Worm (Caenorhabditis elegans) whole organism, L4 larva: ENCODE measurements around the gene spsb-2.

Experiments used
- F37D6.2 ChIP-seq: sonication (generic microtip); optimal IDR thresholded peaks from 2 replicates; lab custom pipeline; 2016; ENCODE audit warnings: mild to moderate bottlenecking, missing genetic modification characterization, missing compliant biosample characterization
- R02D3.7 ChIP-seq: fragments of 150-350 bp; sonication (generic microtip); optimal IDR thresholded peaks from 3 replicates; lab custom pipeline; 2014; ENCODE audit warnings: missing biosample characterization, missing genetic modification characterization
- Y48G9A.11 ChIP-seq: fragments of 200-800 bp; sonication (Bioruptor generic); IDR thresholded peaks from 2 replicates; pipeline ENCODE4 v1.3.6; 2022; ENCODE audit warnings: missing genetic modification reagents, missing genetic modification characterization, missing compliant biosample characterization
- Y75B8A.6 ChIP-seq: fragments of 200-800 bp; sonication (Bioruptor generic); IDR thresholded peaks from 2 replicates; pipeline ENCODE4 v1.3.6; 2022; ENCODE audit warnings: missing genetic modification reagents, missing genetic modification characterization, missing compliant biosample characterization
- ZK337.2 ChIP-seq: fragments of 200-800 bp; sonication (Bioruptor generic); IDR thresholded peaks from 2 replicates; pipeline ENCODE4 v1.3.6; 2022; ENCODE audit warnings: missing genetic modification reagents, missing genetic modification characterization, missing compliant biosample characterization
- aha-1 ChIP-seq: fragments of 150-350 bp; peaks from one replicate; lab custom pipeline; 2014; ENCODE audit warnings: missing biosample characterization, missing genetic modification characterization
- aly-2 ChIP-seq: sonication (generic microtip); optimal IDR thresholded peaks from 2 replicates; lab custom pipeline; 2018; ENCODE audit warnings: missing biosample characterization, missing genetic modification characterization
- ceh-28 ChIP-seq: fragments of 150-350 bp; optimal IDR thresholded peaks from 2 replicates; lab custom pipeline; 2014; ENCODE audit warnings: missing biosample characterization, missing genetic modification reagents, missing genetic modification characterization
- ceh-32 ChIP-seq: sonication (generic microtip); optimal IDR thresholded peaks from 2 replicates; lab custom pipeline; 2016; ENCODE audit warnings: mild to moderate bottlenecking, missing genetic modification characterization, missing compliant biosample characterization; ENCODE audit not compliant: poor library complexity
- ceh-44 ChIP-seq: fragments of 200-800 bp; sonication (Bioruptor generic); IDR thresholded peaks from 2 replicates; pipeline ENCODE4 v1.3.6; 2022; ENCODE audit warnings: missing genetic modification reagents, missing genetic modification characterization, missing compliant biosample characterization
- ces-1 ChIP-seq: fragments of 150-350 bp; sonication (generic microtip); optimal IDR thresholded peaks from 4 replicates; lab custom pipeline; 2014; ENCODE audit warnings: missing biosample characterization, missing genetic modification reagents, missing genetic modification characterization
- daf-16 ChIP-seq, 3 experiments: sonication (generic microtip); optimal IDR thresholded peaks; 2 replicates each; lab custom pipeline; 2016 to 2017; ENCODE audit warnings: missing genetic modification characterization in 3 of 3, missing genetic modification reagents in 3 of 3, mild to moderate bottlenecking in 2 of 3, missing compliant biosample characterization in 2 of 3, missing biosample characterization in 1 of 3, moderate library complexity in 1 of 3
- daf-8 ChIP-seq: fragments of 200-800 bp; sonication (Bioruptor generic); IDR thresholded peaks from 2 replicates; pipeline ENCODE4 v1.3.6; 2022; ENCODE audit warnings: missing genetic modification characterization, missing compliant biosample characterization
- dpl-1 ChIP-seq: fragments of 150-350 bp; optimal IDR thresholded peaks from 2 replicates; lab custom pipeline; 2014; ENCODE audit warnings: missing biosample characterization, missing genetic modification reagents, missing genetic modification characterization
- duxl-1 ChIP-seq: sonication (generic microtip); optimal IDR thresholded peaks from 2 replicates; lab custom pipeline; 2016; ENCODE audit warnings: mild to moderate bottlenecking, missing genetic modification characterization, moderate library complexity, missing compliant biosample characterization; ENCODE audit not compliant: poor library complexity
- dve-1 ChIP-seq: sonication (generic microtip); optimal IDR thresholded peaks from 2 replicates; lab custom pipeline; 2017; ENCODE audit warnings: antibody characterized with exemption, mild to moderate bottlenecking, missing genetic modification characterization, missing compliant biosample characterization; ENCODE audit not compliant: insufficient read depth
- egl-27 ChIP-seq: sonication (generic microtip); optimal IDR thresholded peaks from 3 replicates; lab custom pipeline; 2017; ENCODE audit warnings: missing biosample characterization, missing genetic modification reagents, missing genetic modification characterization
- egl-43 ChIP-seq: fragments of 200-800 bp; sonication (Bioruptor generic); IDR thresholded peaks from 2 replicates; pipeline ENCODE4 v1.3.6; 2022; ENCODE audit warnings: missing genetic modification reagents, missing genetic modification characterization, missing compliant biosample characterization
- fos-1 ChIP-seq: fragments of 150-350 bp; optimal IDR thresholded peaks from 2 replicates; lab custom pipeline; 2014; ENCODE audit warnings: missing biosample characterization, missing genetic modification characterization
- gei-8 ChIP-seq: fragments of 200-800 bp; sonication (Bioruptor generic); optimal IDR thresholded peaks from 2 replicates; lab custom pipeline; 2018; ENCODE audit warnings: mild to moderate bottlenecking, missing genetic modification characterization, missing compliant biosample characterization
- hlh-11 ChIP-seq: fragments of 200-800 bp; sonication (Bioruptor generic); optimal IDR thresholded peaks from 2 replicates; lab custom pipeline; 2018; ENCODE audit warnings: mild to moderate bottlenecking, missing genetic modification characterization, missing compliant biosample characterization
- hlh-30 ChIP-seq: sonication (generic microtip); optimal IDR thresholded peaks from 2 replicates; lab custom pipeline; 2017; ENCODE audit warnings: antibody characterized with exemption, mild to moderate bottlenecking, missing genetic modification characterization, missing compliant biosample characterization; ENCODE audit not compliant: insufficient read depth
- hmg-1.1 ChIP-seq: fragments of 200-800 bp; sonication (Bioruptor generic); IDR thresholded peaks from 2 replicates; pipeline ENCODE4 v1.3.6; 2022; ENCODE audit warnings: missing genetic modification reagents, missing genetic modification characterization, missing compliant biosample characterization
- lin-1 ChIP-seq: fragments of 200-800 bp; sonication (Bioruptor generic); IDR thresholded peaks from 2 replicates; pipeline ENCODE4 v1.3.6; 2022; ENCODE audit warnings: missing genetic modification reagents, missing genetic modification characterization, missing compliant biosample characterization
- lin-38 ChIP-seq: fragments of 200-800 bp; sonication (Bioruptor generic); IDR thresholded peaks from 2 replicates; pipeline ENCODE4 v1.3.6; 2022; ENCODE audit warnings: missing genetic modification reagents, missing genetic modification characterization, missing compliant biosample characterization
- lin-39 ChIP-seq: fragments of 150-350 bp; optimal IDR thresholded peaks from 2 replicates; lab custom pipeline; 2014; ENCODE audit warnings: missing biosample characterization, missing genetic modification reagents, missing genetic modification characterization
- lir-3 ChIP-seq: sonication (generic microtip); optimal IDR thresholded peaks from 2 replicates; lab custom pipeline; 2016; ENCODE audit warnings: mild to moderate bottlenecking, missing genetic modification characterization, missing compliant biosample characterization
- lsy-2 ChIP-seq, 2 experiments: fragments of 150-350 bp in 1 of 2; sonication (generic microtip) in 1 of 2; optimal IDR thresholded peaks; 2 replicates each; lab custom pipeline; 2014 to 2017; ENCODE audit warnings: missing biosample characterization in 2 of 2, missing genetic modification characterization in 2 of 2
- madf-9 ChIP-seq: fragments of 200-800 bp; sonication (Bioruptor generic); conservative IDR thresholded peaks from 2 replicates; pipeline ENCODE4 v1.3.6; 2022; ENCODE audit warnings: missing genetic modification reagents, missing genetic modification characterization, missing compliant biosample characterization
- mxl-2 ChIP-seq: fragments of 200-800 bp; sonication (Bioruptor generic); conservative IDR thresholded peaks from 2 replicates; pipeline ENCODE4 v1.3.6; 2022; ENCODE audit warnings: missing genetic modification reagents, missing genetic modification characterization, missing compliant biosample characterization
- mxl-3 ChIP-seq: fragments of 200-800 bp; sonication (Bioruptor generic); optimal IDR thresholded peaks from 2 replicates; lab custom pipeline; 2018; ENCODE audit warnings: mild to moderate bottlenecking, missing genetic modification characterization, missing compliant biosample characterization
- nhr-111 ChIP-seq: fragments of 200-800 bp; sonication (Bioruptor generic); optimal IDR thresholded peaks from 2 replicates; lab custom pipeline; 2018; ENCODE audit warnings: mild to moderate bottlenecking, missing genetic modification characterization, missing compliant biosample characterization
- nhr-42 ChIP-seq: fragments of 200-800 bp; sonication (Bioruptor generic); IDR thresholded peaks from 2 replicates; pipeline ENCODE4 v1.3.6; 2022; ENCODE audit warnings: missing genetic modification characterization, missing compliant biosample characterization
- nhr-48 ChIP-seq: sonication (generic microtip); optimal IDR thresholded peaks from 2 replicates; lab custom pipeline; 2016; ENCODE audit warnings: mild to moderate bottlenecking, missing genetic modification characterization, missing compliant biosample characterization
- rbr-2 ChIP-seq: sonication (generic microtip); optimal IDR thresholded peaks from 2 replicates; lab custom pipeline; 2016; ENCODE audit warnings: missing genotype, missing genetic modification characterization, missing compliant biosample characterization
- sdz-12 ChIP-seq: fragments of 200-800 bp; sonication (Bioruptor generic); optimal IDR thresholded peaks from 2 replicates; lab custom pipeline; 2018; ENCODE audit warnings: mild to moderate bottlenecking, missing genetic modification characterization, missing compliant biosample characterization
- snpc-1.2 ChIP-seq: fragments of 200-800 bp; sonication (Bioruptor generic); IDR thresholded peaks from 2 replicates; pipeline ENCODE4 v1.3.6; 2022; ENCODE audit warnings: missing genetic modification reagents, missing genetic modification characterization, missing compliant biosample characterization
- snpc-4 ChIP-seq: fragments of 150-350 bp; optimal IDR thresholded peaks from 2 replicates; lab custom pipeline; 2014; ENCODE audit warnings: missing biosample characterization, missing genetic modification characterization
- tra-1 ChIP-seq: fragments of 200-800 bp; sonication (Bioruptor generic); IDR thresholded peaks from 2 replicates; pipeline ENCODE4 v1.3.6; 2022; ENCODE audit warnings: missing genetic modification reagents, missing genetic modification characterization, missing compliant biosample characterization
- unc-130 ChIP-seq: sonication (generic microtip); optimal IDR thresholded peaks from 2 replicates; lab custom pipeline; 2016; ENCODE audit warnings: missing genetic modification reagents, missing genetic modification characterization, missing compliant biosample characterization
- unc-39 ChIP-seq: sonication (generic microtip); optimal IDR thresholded peaks from 2 replicates; lab custom pipeline; 2017; ENCODE audit warnings: missing biosample characterization, missing genetic modification characterization
- unc-62 ChIP-seq, 3 experiments: fragments of 150-350 bp in 1 of 3; sonication (generic microtip); optimal IDR thresholded peaks in 2 of 3; peaks in 1 of 3; 1 replicate in 1 of 3; 2 replicates in 2 of 3; lab custom pipeline; 2014 to 2017; ENCODE audit warnings: missing biosample characterization in 3 of 3, missing genetic modification characterization in 3 of 3, missing genetic modification reagents in 3 of 3, missing genotype in 1 of 3
- zfp-2 ChIP-seq: sonication (generic microtip); optimal IDR thresholded peaks from 2 replicates; lab custom pipeline; 2016; ENCODE audit warnings: mild to moderate bottlenecking, missing genetic modification characterization, missing compliant biosample characterization
- zip-2 ChIP-seq: fragments of 150-350 bp; optimal IDR thresholded peaks from 2 replicates; lab custom pipeline; 2014; ENCODE audit warnings: missing biosample characterization, missing genetic modification characterization
- ztf-11 ChIP-seq: fragments of 150-350 bp; optimal IDR thresholded peaks from 2 replicates; lab custom pipeline; 2014; ENCODE audit warnings: missing biosample characterization, missing genetic modification characterization
- ztf-7 ChIP-seq: fragments of 150-350 bp; optimal IDR thresholded peaks from 2 replicates; lab custom pipeline; 2014; ENCODE audit warnings: missing biosample characterization, missing genetic modification characterization

Gene spsb-2

DNA sequence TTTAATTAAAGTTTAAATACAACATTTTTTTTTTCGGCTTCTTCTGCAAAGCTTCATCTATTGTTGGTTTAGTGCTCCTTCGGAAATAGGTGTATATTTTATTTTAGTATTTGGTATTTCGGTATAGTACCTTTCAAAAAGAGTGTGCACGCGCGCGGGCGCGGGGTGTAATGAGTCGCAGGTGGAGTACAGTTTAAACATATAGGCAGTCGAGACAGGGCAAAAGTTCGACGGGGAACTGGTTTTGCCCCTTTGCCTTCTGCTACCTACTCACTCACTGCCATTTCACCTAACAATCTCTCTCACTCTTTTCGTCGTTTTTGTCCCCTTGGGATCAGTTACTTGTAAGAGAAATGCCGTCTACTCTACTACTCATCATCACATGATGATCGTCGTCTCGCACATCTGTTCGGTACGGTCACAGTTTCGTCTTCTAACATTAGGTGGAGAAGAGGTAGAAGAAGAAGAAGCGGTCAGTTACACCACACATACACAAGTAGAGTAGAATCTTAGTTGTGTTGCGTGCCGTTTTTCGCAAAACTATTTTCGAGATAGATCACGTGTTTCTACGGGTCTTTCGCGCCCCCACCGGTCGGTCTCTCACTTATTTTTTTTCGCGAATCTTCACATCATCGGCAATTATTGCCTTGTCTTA lies 17.8 kb upstream of the spsb-2 start (continued):
- TF ChIP-seq mxl-3 (GFP tag; lab: Kevin White, UChicago) (no peak), nhr-48 (tag; lab: Kevin White, UChicago) (no peak), F37D6.2 (tag; lab: Kevin White, UChicago) (no peak), zip-2 (no peak), ZK337.2 (GFP tag; lab: Robert Waterston, UW) (no peak), gei-8 (GFP tag; lab: Kevin White, UChicago) (no peak), ztf-11 (tag; lab: Kevin White, UChicago) (no peak), hmg-1.1 (GFP tag; lab: Robert Waterston, UW) (no peak), ceh-44 (GFP tag; lab: Robert Waterston, UW) (no peak), egl-43 (GFP tag; lab: Robert Waterston, UW) (no peak), sdz-12 (GFP tag; lab: Kevin White, UChicago) (no peak), tra-1 (GFP tag; lab: Robert Waterston, UW) (no peak), lin-39 (tag; lab: Kevin White, UChicago) (no peak), unc-39 (tag; lab: Kevin White, UChicago) (no peak), egl-27 (tag; lab: Kevin White, UChicago) (no peak), daf-8 (GFP tag; lab: Robert Waterston, UW) (no peak), rbr-2 (tag; lab: Kevin White, UChicago) (no peak), R02D3.7 (tag; lab: Kevin White, UChicago) (no peak), ceh-28 (tag; lab: Kevin White, UChicago) (no peak), Y48G9A.11 (no peak), zfp-2 (tag; lab: Kevin White, UChicago) (no peak), lin-1 (GFP tag; lab: Robert Waterston, UW) (no peak), snpc-4 (tag; lab: Kevin White, UChicago) (no peak), lir-3 (tag; lab: Kevin White, UChicago) (no peak), daf-16 (GFP tag; optimal IDR thresholded peaks at IDR 0.05; lab: Kevin White, UChicago) (no peak), daf-16 (tag; optimal IDR thresholded peaks at IDR 0.05; lab: Kevin White, UChicago) (no peak), fos-1 (tag; lab: Kevin White, UChicago) (no peak), duxl-1 (no peak), mxl-2 (GFP tag; lab: Robert Waterston, UW) (no peak), ztf-7 (tag; lab: Kevin White, UChicago) (no peak), unc-130 (GFP tag; lab: Kevin White, UChicago) (no peak), nhr-111 (GFP tag; lab: Kevin White, UChicago) (no peak), unc-62 (GFP tag; optimal IDR thresholded peaks at IDR 0.05 in 1 of 2; lab: Kevin White, UChicago) (peak in 1 of 2 experiments; percentile 89), unc-62 (tag; optimal IDR thresholded peaks at IDR 0.05; lab: Kevin White, UChicago) (no peak), dpl-1 (GFP tag; lab: Kevin White, UChicago) (no peak), nhr-42 (GFP tag; lab: Robert Waterston, UW) (no peak; the same call in 1 of the 2 replicates), lsy-2 (tag; optimal IDR thresholded peaks at IDR 0.05; lab: Kevin White, UChicago) (peak in 1 of 2 experiments; percentile 19), madf-9 (peak; percentile 32; the same call in 1 of the 2 replicates), aha-1 (tag; lab: Kevin White, UChicago) (peak; percentile 99), ceh-32 (tag; lab: Kevin White, UChicago) (no peak), hlh-11 (tag; lab: Kevin White, UChicago) (peak; percentile 63), lin-38 (GFP tag; lab: Robert Waterston, UW) (no peak), dve-1 (no peak), snpc-1.2 (GFP tag; lab: Robert Waterston, UW) (no peak), Y75B8A.6 (GFP tag; lab: Robert Waterston, UW) (no peak), hlh-30 (tag; lab: Kevin White, UChicago) (peak; percentile 71), aly-2 (tag; lab: Kevin White, UChicago) (no peak), ces-1 (GFP tag; lab: Kevin White, UChicago) (no peak)
